Fruit fly (Drosophila melanogaster) whole organism: ENCODE data around the gene mof.
A peak's percentile ranks its signal among the peaks of the same experiment; 100 is the strongest.

ENCODE experiments used
- CG8478 ChIP-seq: fragments of >200 bp; optimal IDR thresholded peaks from 2 replicates; lab custom pipeline; 2018; ENCODE audit warnings: inconsistent platforms
- Dll ChIP-seq: fragments of >200 bp; optimal IDR thresholded peaks from 2 replicates; lab custom pipeline; 2017
- EcR ChIP-seq, 2 experiments: fragments of >200 bp; optimal IDR thresholded peaks; 2 replicates each; lab custom pipeline; 2017; ENCODE audit warnings: missing biosample characterization in 2 of 2, missing genetic modification characterization in 2 of 2, missing genetic modification reagents in 2 of 2
- pan ChIP-seq: fragments of >200 bp; optimal IDR thresholded peaks from 2 replicates; lab custom pipeline; 2017
- psq ChIP-seq: fragments of >200 bp; optimal IDR thresholded peaks from 2 replicates; lab custom pipeline; 2017
- usp ChIP-seq: fragments of >200 bp; optimal IDR thresholded peaks from 2 replicates; lab custom pipeline; 2017; ENCODE audit warnings: missing biosample characterization, missing genetic modification characterization, mixed read lengths

Gene mof

DNA sequence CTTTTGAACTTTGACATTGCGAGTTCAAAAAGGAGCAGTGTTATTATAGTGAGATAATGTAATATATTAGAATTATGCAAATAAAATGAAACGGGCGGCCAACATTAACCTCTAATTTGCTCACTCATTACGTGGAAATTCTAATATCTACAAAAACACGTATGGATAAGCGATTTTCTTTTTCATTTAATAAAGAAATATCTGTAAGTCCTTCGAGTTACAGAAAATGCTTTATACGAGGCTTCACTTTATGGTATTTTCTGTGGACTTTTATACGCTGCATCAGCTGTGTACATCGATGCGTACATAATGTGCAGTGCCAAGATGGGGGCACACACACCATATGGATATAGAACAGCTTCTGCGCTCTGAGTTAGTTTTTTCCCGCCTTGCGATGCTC is 9.3 kb upstream of the mof start:
- TF ChIP-seq EcR (GFP tag; optimal IDR thresholded peaks at IDR 0.05; lab: Kevin White, UChicago) = no peak
- no peak for TF ChIP-seq pan (lab: Kevin White, UChicago)
- TF ChIP-seq psq (lab: Kevin White, UChicago) = no peak
- no peak for TF ChIP-seq usp (GFP tag; lab: Kevin White, UChicago)

DNA sequence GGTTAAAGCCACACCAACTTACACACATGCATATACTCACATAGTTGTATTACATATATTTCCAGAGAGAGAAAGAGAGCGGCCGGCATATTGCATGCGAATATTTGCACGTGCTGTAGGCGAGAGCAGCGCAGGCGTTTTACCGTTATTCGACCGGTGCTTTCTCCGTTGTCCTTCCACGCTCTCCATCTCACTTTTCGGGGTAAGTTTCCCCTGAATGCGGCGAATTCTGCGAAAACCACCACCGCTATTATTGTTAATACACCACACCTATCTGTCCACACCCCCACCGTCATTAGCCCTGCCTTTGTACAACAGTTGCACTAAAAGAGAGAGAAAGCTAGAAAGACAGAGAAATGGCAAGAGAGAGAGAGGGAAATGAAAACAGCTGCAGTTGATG is 8.9 kb upstream of the mof start:
- no peak for TF ChIP-seq EcR (GFP tag; optimal IDR thresholded peaks at IDR 0.05; lab: Kevin White, UChicago)
- no peak for TF ChIP-seq usp (GFP tag; lab: Kevin White, UChicago)
- no peak for TF ChIP-seq psq (lab: Kevin White, UChicago)
- no peak for TF ChIP-seq pan (lab: Kevin White, UChicago)
- TF ChIP-seq CG8478 = no peak
- no peak for TF ChIP-seq Dll (lab: Kevin White, UChicago)

DNA sequence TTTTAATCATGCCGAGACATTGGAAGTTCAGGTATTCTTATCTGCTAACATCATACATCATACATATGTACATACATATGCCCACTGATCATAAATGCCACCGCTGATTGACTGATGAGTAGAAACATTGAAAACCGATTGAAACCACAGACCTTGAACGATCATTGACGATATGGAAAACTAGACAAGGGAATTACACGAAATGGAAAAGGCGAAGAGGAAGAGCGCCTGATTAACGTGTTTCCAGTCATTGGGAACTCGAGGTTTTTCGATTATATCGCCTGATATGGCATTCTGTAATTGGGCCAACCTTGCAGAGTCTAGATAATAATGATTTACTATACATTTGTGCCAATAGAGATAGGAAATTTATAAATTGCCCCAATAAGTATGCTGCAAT is 8.2 kb upstream of the mof start:
- no peak for TF ChIP-seq psq (lab: Kevin White, UChicago)
- TF ChIP-seq pan (lab: Kevin White, UChicago) = no peak
- no peak for TF ChIP-seq CG8478
- TF ChIP-seq Dll (lab: Kevin White, UChicago) = no peak
- TF ChIP-seq EcR (GFP tag; optimal IDR thresholded peaks at IDR 0.05; lab: Kevin White, UChicago) = no peak
- TF ChIP-seq usp (GFP tag; lab: Kevin White, UChicago) = no peak

DNA sequence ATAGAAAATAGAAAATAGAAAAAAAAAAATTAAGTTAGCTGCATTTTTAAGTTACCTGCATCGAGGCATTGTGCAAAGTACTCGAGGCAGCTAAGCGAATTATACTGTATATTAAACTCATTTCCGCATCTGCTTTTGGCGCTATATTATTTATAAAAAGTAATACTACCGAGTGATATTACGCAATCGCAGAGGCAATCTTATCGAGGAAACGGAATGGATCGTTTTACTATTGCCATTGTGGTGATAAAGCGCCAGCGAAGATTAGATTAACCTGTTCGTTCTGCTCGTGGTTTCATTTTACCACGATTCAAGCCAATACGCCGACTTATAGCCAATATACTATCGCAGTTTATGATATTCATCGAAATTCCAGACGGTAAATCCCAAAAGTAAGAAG is 7.6 kb upstream of the mof start:
- no peak for TF ChIP-seq usp (GFP tag; lab: Kevin White, UChicago)
- TF ChIP-seq EcR (GFP tag; optimal IDR thresholded peaks at IDR 0.05; lab: Kevin White, UChicago) = no peak
- no peak for TF ChIP-seq CG8478
- TF ChIP-seq pan (lab: Kevin White, UChicago) = no peak
- TF ChIP-seq psq (lab: Kevin White, UChicago) = no peak
- no peak for TF ChIP-seq Dll (lab: Kevin White, UChicago)

DNA sequence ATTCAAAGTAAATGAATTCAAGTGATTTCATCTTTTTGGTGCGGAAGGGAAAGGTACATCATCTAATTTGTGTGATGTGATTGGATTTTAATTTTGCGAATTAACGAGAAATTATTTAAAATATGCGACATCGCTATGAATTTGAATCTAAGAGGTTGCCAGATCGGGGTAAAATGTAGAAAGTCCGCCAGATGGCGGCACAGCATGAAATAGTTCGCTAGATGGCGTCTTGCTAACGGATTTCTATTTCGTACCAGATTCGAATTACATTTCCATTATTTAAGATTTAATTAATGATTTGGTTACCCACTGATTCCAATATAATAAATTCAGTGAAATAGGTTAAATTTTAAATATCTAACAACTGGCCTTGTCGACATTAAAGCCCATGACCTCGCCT is 6.7 kb upstream of the mof start:
- TF ChIP-seq CG8478 (no peak), usp (GFP tag; lab: Kevin White, UChicago) (no peak), psq (lab: Kevin White, UChicago) (no peak), pan (lab: Kevin White, UChicago) (no peak), EcR (GFP tag; optimal IDR thresholded peaks at IDR 0.05; lab: Kevin White, UChicago) (no peak), Dll (lab: Kevin White, UChicago) (no peak)

DNA sequence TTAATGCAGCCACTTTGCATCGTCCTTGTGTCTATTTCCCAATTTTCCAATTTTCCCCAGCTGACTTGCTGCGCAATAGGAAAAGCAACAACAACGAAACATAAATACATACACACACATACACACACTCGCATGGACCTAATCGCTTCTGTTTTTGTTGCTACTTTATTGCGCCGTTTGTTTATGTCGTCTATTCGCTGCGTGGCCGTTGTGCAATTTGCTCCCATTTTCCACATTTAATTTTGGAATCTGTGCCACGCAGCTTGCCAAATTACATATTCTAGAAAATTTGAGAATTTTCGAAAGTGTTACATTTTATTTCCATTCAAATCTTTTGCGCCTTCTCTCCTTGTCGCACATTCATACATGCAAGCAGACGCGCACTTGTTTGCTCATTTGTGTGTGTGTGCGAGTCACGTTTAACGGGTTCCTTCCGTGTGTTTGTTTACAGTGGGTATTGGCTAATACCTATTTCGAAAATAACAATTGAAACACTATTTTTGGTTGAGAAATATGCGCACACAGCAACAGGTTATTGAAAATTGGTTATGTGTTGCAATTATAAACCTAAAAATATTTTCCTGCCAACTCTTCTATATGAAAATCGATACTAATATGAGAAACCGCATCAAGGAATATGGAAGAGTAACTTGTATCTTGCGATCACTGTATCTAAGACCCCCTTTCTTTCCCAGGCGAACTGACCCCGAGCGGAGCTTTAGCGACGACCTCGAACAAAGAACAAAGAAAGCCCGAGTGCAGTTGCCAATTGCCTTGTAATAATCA is 3.7 kb upstream of the mof start:
- TF ChIP-seq EcR (GFP tag; optimal IDR thresholded peaks at IDR 0.05; lab: Kevin White, UChicago) (no peak), CG8478 (peak; percentile 42), pan (lab: Kevin White, UChicago) (no peak), usp (GFP tag; lab: Kevin White, UChicago) (no peak), psq (lab: Kevin White, UChicago) (no peak)

DNA sequence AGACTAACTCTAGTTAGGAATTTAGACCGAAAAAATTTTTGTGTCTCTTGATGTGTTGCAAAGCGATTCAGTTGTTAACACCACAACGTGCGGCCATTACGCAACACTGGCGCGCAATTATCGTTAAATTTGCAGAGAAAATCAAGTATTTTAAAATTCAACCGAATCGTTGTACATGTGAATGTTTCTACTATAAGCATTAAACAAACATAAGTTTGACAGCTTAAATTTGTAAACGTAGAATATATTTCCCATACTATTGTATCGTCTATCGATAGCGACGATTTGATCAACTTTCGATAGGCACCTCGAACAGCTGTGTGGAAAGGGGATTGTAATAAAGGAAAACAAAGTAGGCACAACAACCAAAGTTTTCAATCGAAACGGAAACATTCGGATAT is 2.9 kb upstream of the mof start, which contains the start of the genes Usp30 and CG16721:
TSS of gene Usp30 (minus strand) at position 245 of the 401 bp plus-strand sequence.
TSS of gene CG16721 (plus strand) at position 327 of the 401 bp plus-strand sequence.
- TF ChIP-seq usp (GFP tag; lab: Kevin White, UChicago) = no peak
- TF ChIP-seq EcR (GFP tag; optimal IDR thresholded peaks at IDR 0.05; lab: Kevin White, UChicago) = no peak
- no peak for TF ChIP-seq pan (lab: Kevin White, UChicago)
- no peak for TF ChIP-seq Dll (lab: Kevin White, UChicago)
- no peak for TF ChIP-seq CG8478
- no peak for TF ChIP-seq psq (lab: Kevin White, UChicago)

DNA sequence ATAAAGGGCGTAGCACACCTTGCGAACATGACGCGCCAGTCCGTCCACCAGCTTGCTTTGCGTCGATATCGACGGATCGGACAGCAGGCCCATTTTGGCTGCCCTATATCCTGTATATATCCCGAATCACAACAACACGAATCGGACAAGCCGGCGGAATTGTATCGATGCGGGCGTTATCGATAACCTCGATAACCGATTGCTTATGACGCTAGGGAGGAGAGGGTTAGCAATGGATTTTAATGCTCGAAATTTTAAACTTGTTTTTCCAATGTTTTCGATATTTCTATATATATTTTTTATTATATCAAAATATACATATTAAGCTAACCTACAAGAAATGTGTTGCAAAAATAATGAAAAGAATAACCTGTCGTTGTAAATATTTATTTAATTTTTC is 3.5 kb downstream of the mof start, which contains the start of gene GAA1:
TSS of gene GAA1 (minus strand) at position 194 of the 400 bp plus-strand sequence.
- TF ChIP-seq Dll (lab: Kevin White, UChicago) (no peak), usp (GFP tag; lab: Kevin White, UChicago) (no peak), CG8478 (no peak), EcR (GFP tag; optimal IDR thresholded peaks at IDR 0.05; lab: Kevin White, UChicago) (no peak), pan (lab: Kevin White, UChicago) (no peak), psq (lab: Kevin White, UChicago) (no peak)

DNA sequence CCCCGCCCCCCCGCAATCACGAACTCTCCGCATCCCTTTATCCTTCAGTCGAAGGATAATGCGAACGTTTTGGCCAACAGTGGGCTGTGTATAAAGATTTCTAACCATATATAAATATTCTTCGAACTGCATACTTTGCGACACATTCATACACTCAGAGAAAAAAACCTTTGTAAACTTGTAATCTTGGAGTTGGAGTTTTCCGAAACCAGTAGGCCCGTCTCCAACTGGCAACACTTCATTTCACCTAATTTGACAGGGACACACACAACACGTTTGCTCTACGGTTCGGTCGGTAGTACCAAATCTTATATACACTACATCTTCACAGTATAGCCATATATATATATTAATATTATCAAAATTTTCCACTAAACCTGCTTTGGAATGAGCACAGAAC is 7.9 kb downstream of the mof start, which contains the start of gene CG15764:
TSS of gene CG15764 (plus strand) at position 301 of the 400 bp plus-strand sequence.
- TF ChIP-seq CG8478 (no peak), usp (GFP tag; lab: Kevin White, UChicago) (no peak), pan (lab: Kevin White, UChicago) (no peak), psq (lab: Kevin White, UChicago) (no peak), EcR (GFP tag; optimal IDR thresholded peaks at IDR 0.05; lab: Kevin White, UChicago) (no peak), Dll (lab: Kevin White, UChicago) (no peak)

DNA sequence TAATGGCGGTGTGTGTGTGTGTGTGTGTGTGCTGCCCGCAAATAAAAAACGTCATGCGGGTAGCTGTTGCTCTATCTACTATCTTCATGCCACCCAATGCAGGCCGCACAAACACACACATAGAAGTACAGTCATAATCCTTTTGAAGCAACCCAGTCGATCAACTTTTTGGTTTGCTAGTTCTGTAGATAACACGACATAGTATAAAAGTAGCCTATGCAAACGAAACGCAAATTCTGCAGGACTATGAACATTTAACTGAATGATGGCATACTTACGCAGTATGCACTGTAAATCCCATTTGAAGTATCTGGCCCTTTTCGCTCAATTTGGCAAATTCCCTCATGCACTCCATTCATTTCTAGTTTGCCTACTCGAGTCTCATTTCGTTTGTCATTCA is 10.6 kb downstream of the mof start:
- TF ChIP-seq EcR (GFP tag; optimal IDR thresholded peaks at IDR 0.05; lab: Kevin White, UChicago) (no peak), usp (GFP tag; lab: Kevin White, UChicago) (no peak)

DNA sequence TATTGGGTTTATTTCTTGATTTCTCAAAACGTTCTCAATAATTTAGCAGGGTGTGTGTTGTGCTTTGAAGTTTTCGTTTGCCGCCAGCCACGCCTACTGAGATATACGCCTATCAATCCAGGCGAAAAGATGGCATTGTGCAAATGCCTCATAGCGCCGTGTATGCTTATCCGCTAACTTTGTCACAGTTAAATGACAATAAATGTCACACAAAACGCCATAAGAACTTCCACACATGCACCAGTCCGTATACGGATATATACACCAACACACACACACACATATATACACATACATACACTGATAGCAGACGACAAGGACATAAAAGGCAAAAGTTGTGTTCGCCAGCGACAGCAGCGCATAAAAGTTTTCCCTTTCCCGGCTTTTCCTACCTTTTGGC is 11.6 kb downstream of the mof start, which contains the start of gene CG43137:
TSS of gene CG43137 (minus strand) at position 101 of the 400 bp plus-strand sequence.
- TF ChIP-seq psq (lab: Kevin White, UChicago) (no peak), EcR (GFP tag; optimal IDR thresholded peaks at IDR 0.05; lab: Kevin White, UChicago) (no peak), Dll (lab: Kevin White, UChicago) (no peak), CG8478 (no peak), pan (lab: Kevin White, UChicago) (no peak), usp (GFP tag; lab: Kevin White, UChicago) (no peak)

DNA sequence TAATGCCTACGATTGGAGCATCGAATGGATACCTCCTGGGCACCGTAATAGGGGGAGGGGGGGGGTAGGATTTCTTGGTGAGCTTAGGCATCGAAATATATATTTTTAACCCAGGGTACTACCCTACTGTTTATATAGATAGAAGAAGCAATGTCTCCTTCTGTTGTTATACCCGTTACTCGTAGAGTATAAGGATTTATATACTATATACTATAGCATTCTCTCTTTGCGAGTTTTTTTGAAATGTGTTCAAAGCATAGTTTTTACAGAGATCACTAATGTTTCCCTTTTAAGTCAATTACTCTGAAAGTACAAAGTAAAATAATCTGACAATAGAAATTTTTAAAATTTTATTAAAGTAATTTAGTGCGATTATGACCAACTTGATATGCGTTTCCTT is 23.2 kb downstream of the mof start, which contains the start of gene CG43136:
TSS of gene CG43136 (plus strand) at position 301 of the 400 bp plus-strand sequence.
- TF ChIP-seq EcR (GFP tag; optimal IDR thresholded peaks at IDR 0.05; lab: Kevin White, UChicago) = no peak
- TF ChIP-seq pan (lab: Kevin White, UChicago) = no peak
- no peak for TF ChIP-seq Dll (lab: Kevin White, UChicago)
